Worm (Caenorhabditis elegans): ENCODE data around the gene cyd-1.
A peak's percentile ranks its signal among the peaks of the same experiment; 100 is the strongest.

DNA sequence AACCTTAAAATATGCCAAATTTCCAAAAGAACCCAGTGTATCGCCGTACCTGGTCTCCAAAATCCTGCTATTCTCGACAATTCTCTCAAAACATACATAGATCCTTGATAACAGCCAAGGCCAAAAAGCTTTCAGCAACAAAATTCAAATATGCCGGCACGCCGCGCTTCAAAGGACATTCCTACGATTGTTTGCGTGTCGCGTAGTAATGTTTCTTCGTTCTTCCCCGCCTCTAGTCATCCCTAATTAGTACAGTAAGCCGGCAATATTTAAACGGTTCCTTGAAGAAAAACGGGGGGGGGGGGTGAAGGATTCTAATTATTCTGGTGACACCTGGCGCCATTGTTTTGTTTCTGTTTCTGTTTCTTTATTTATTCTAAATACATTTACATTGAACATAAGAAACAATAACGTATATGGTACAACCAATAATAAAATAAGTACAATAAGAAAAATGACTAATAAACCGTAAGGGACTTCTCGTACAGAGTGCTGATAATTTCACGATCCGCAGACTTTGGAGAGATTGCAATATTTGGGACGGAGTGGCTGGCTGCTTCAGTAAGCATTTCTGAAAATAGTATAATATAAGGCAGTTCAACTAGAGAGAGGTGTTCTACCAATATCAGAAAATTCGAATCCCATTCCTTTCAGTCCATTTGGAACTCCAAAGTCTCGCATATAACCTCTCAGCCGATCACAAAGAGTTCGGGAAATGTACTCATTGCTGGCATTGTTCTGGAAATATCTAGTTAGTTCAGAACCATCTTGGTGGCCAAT, 13.8 kb downstream of the cyd-1 start:
- TF ChIP-seq ztf-11 (tag; optimal IDR thresholded peaks at IDR 0.05) = no peak
- TF ChIP-seq ceh-32 (tag; optimal IDR thresholded peaks at IDR 0.05; ENCODE audit: poor library complexity) = no peak
- no peak for TF ChIP-seq Y75B8A.6 (GFP tag; IDR thresholded peaks at IDR 0.05)
- TF ChIP-seq dpl-1 (GFP tag; optimal IDR thresholded peaks at IDR 0.05) = no peak
- no peak for TF ChIP-seq mdl-1 (tag; optimal IDR thresholded peaks at IDR 0.05)
- TF ChIP-seq lin-38 (GFP tag; IDR thresholded peaks at IDR 0.05) = peak; percentile 71
- no peak for TF ChIP-seq rbr-2 (tag; optimal IDR thresholded peaks at IDR 0.05)
- TF ChIP-seq T26A8.4 (GFP tag; IDR thresholded peaks at IDR 0.05) = peak; percentile 72
- no peak for TF ChIP-seq fkh-10 (GFP tag; optimal IDR thresholded peaks at IDR 0.05)
- TF ChIP-seq lin-15B (tag; optimal IDR thresholded peaks at IDR 0.05) = no peak
- TF ChIP-seq ceh-20 (GFP tag; IDR thresholded peaks at IDR 0.05) = no peak
- TF ChIP-seq pha-4 (GFP tag; IDR thresholded peaks at IDR 0.05) = peak; percentile 15; the same call in 1 of the 2 replicates
- no peak for TF ChIP-seq pha-4 (tag; optimal IDR thresholded peaks at IDR 0.05)
- TF ChIP-seq nhr-11 (tag; optimal IDR thresholded peaks at IDR 0.05) = no peak
- TF ChIP-seq daf-16 (GFP tag; optimal IDR thresholded peaks at IDR 0.05) = peak in 1 of 2 experiments; percentile 15
- TF ChIP-seq daf-16 (tag; optimal IDR thresholded peaks at IDR 0.05) = peak; percentile 34
